Worm (Caenorhabditis elegans): ENCODE results near the gene fbxc-28.

fbxc-28 gene

ce11 chrII:923521-923920 lies at the start of gene fbxc-28:
fbxc-28 (plus strand) TSS chrII:923821.
- TF ChIP-seq ztf-11 (tag; optimal IDR thresholded peaks at IDR 0.05) (no peak), efl-1 (optimal IDR thresholded peaks at IDR 0.05) (no peak), efl-1 (GFP tag; optimal IDR thresholded peaks at IDR 0.05 in 1 of 2) (peak in 1 of 2 experiments; percentile 17)

- TF ChIP-seq lsy-2 (tag; optimal IDR thresholded peaks at IDR 0.05) (no peak), snu-23 (GFP tag; optimal IDR thresholded peaks at IDR 0.05) (no peak), lin-13 (GFP tag; optimal IDR thresholded peaks at IDR 0.05) (no peak), nhr-12 (tag; optimal IDR thresholded peaks at IDR 0.05) (no peak), elt-3 (tag; optimal IDR thresholded peaks at IDR 0.05) (no peak), elt-2 (tag; optimal IDR thresholded peaks at IDR 0.05) (no peak), nhr-11 (tag; optimal IDR thresholded peaks at IDR 0.05) (no peak), ets-5 (GFP tag; IDR thresholded peaks at IDR 0.05) (no peak), pax-3 (tag; optimal IDR thresholded peaks at IDR 0.05) (no peak), nhr-28 (tag; optimal IDR thresholded peaks at IDR 0.05) (no peak), hlh-4 (tag; optimal IDR thresholded peaks at IDR 0.05) (no peak), ztf-4 (tag; optimal IDR thresholded peaks at IDR 0.05) (no peak), nhr-237 (tag; optimal IDR thresholded peaks at IDR 0.05) (no peak), unc-98 (GFP tag; IDR thresholded peaks at IDR 0.05) (no peak), vab-15 (tag; optimal IDR thresholded peaks at IDR 0.05) (no peak)
Observed at ce11 chrII:875739-876138, 47.9 kb upstream of the fbxc-28 start.

ce11 chrII:880666-881226 lies 42.9 kb upstream of the fbxc-28 start:
- TF ChIP-seq nhr-19 (GFP tag; conservative IDR thresholded peaks at IDR 0.05), result no peak
- TF ChIP-seq nhr-20 (tag; optimal IDR thresholded peaks at IDR 0.05), result peak; percentile 21
- peak; percentile 79 for TF ChIP-seq elt-2 (tag; optimal IDR thresholded peaks at IDR 0.05)

- TF ChIP-seq fos-1 (tag; optimal IDR thresholded peaks at IDR 0.05) (no peak), fkh-10 (GFP tag; optimal IDR thresholded peaks at IDR 0.05) (no peak), aha-1 (tag; optimal IDR thresholded peaks at IDR 0.05) (no peak), C34B4.2 (tag; optimal IDR thresholded peaks at IDR 0.05) (no peak), elt-2 (tag; optimal IDR thresholded peaks at IDR 0.05) (peak; percentile 38), nhr-76 (tag; optimal IDR thresholded peaks at IDR 0.05) (no peak), ceh-90 (tag; optimal IDR thresholded peaks at IDR 0.05) (no peak), nhr-20 (tag; optimal IDR thresholded peaks at IDR 0.05) (peak; percentile 44), efl-1 (optimal IDR thresholded peaks at IDR 0.05) (no peak), efl-1 (GFP tag; optimal IDR thresholded peaks at IDR 0.05 in 1 of 2) (no peak), ztf-4 (tag; optimal IDR thresholded peaks at IDR 0.05) (no peak), nhr-237 (tag; optimal IDR thresholded peaks at IDR 0.05) (no peak), ztf-11 (tag; optimal IDR thresholded peaks at IDR 0.05) (no peak)
Observed at ce11 chrII:884204-884603, 39.4 kb upstream of the fbxc-28 start.

- TF ChIP-seq nhr-85 (tag) (no peak), fkh-10 (GFP tag; optimal IDR thresholded peaks at IDR 0.05) (no peak), tbx-2 (tag; optimal IDR thresholded peaks at IDR 0.05) (no peak), ces-1 (GFP tag; optimal IDR thresholded peaks at IDR 0.05) (no peak), nhr-12 (tag; optimal IDR thresholded peaks at IDR 0.05) (no peak), nhr-77 (tag; optimal IDR thresholded peaks at IDR 0.05) (no peak), unc-30 (tag; optimal IDR thresholded peaks at IDR 0.05) (no peak), blmp-1 (tag; optimal IDR thresholded peaks at IDR 0.05) (no peak), rnt-1 (tag; optimal IDR thresholded peaks at IDR 0.05) (no peak), unc-62 (GFP tag; optimal IDR thresholded peaks at IDR 0.05) (no peak), hlh-4 (tag; optimal IDR thresholded peaks at IDR 0.05) (no peak), aha-1 (tag; optimal IDR thresholded peaks at IDR 0.05) (no peak), nhr-20 (tag; optimal IDR thresholded peaks at IDR 0.05) (peak; percentile 31), ama-1 (optimal IDR thresholded peaks at IDR 0.05) (no peak), mep-1 (tag; optimal IDR thresholded peaks at IDR 0.05) (no peak), pqm-1 (tag; optimal IDR thresholded peaks at IDR 0.05) (no peak), unc-130 (tag; optimal IDR thresholded peaks at IDR 0.05) (no peak), dpl-1 (GFP tag; optimal IDR thresholded peaks at IDR 0.05) (no peak), nhr-47 (tag; optimal IDR thresholded peaks at IDR 0.05) (no peak), lin-35 (GFP tag; optimal IDR thresholded peaks at IDR 0.05) (peak in 1 of 2 experiments; percentile 14), nhr-90 (tag; optimal IDR thresholded peaks at IDR 0.05; ENCODE audit: poor library complexity) (no peak), elt-2 (tag; optimal IDR thresholded peaks at IDR 0.05) (peak; percentile 83), ztf-11 (tag; optimal IDR thresholded peaks at IDR 0.05) (no peak), nhr-84 (tag; optimal IDR thresholded peaks at IDR 0.05) (no peak)
Observed at ce11 chrII:888024-888423, 35.6 kb upstream of the fbxc-28 start, which contains the start of gene T07D3.4. T07D3.4 (plus strand) TSS chrII:888309.

All from whole organism, L1 larva.